Worm (Caenorhabditis elegans) whole organism, L2 larva: ENCODE results near the gene W02B12.16.

Experiments used
- alr-1 ChIP-seq: fragments of 150-350 bp; optimal IDR thresholded peaks from 2 replicates; lab custom pipeline; 2014; ENCODE audit warnings: missing biosample characterization, missing genetic modification characterization
- ama-1 ChIP-seq: fragments of 150-350 bp; optimal IDR thresholded peaks from 2 replicates; lab custom pipeline; 2018; ENCODE audit warnings: inconsistent platforms
- nhr-23 ChIP-seq: fragments of 150-350 bp; optimal IDR thresholded peaks from 2 replicates; lab custom pipeline; 2014; ENCODE audit warnings: missing biosample characterization, missing genetic modification reagents, missing genetic modification characterization
- nhr-6 ChIP-seq: fragments of 150-350 bp; optimal IDR thresholded peaks from 2 replicates; lab custom pipeline; 2014; ENCODE audit warnings: missing biosample characterization, missing genetic modification characterization

ce11 chrII:11450882-11451281 is 25.4 kb downstream of the W02B12.16 start:
- TF ChIP-seq ama-1 (lab: Kevin White, UChicago) (no peak), alr-1 (tag; lab: Kevin White, UChicago) (no peak), nhr-6 (no peak), nhr-23 (tag; lab: Kevin White, UChicago) (no peak)
